Worm (Caenorhabditis elegans) whole organism, young adult: ENCODE measurements around the gene lips-5.

ENCODE experiments used
- B0019.2 ChIP-seq: fragments of 200-800 bp; sonication (Bioruptor generic); conservative IDR thresholded peaks from 2 replicates; pipeline ENCODE4 v1.3.6; 2022; ENCODE audit warnings: missing genetic modification reagents, missing genetic modification characterization, missing compliant biosample characterization
- F22D6.2 ChIP-seq: sonication (generic microtip); optimal IDR thresholded peaks from 2 replicates; lab custom pipeline; 2016; ENCODE audit warnings: mild to moderate bottlenecking, missing genetic modification characterization, missing compliant biosample characterization
- K11D2.4 ChIP-seq: fragments of 200-800 bp; sonication (Bioruptor generic); IDR thresholded peaks from 2 replicates; pipeline ENCODE4 v1.3.6; 2022; ENCODE audit warnings: missing genetic modification reagents, missing genetic modification characterization, missing compliant biosample characterization
- K12H6.12 ChIP-seq: fragments of 200-800 bp; sonication (Bioruptor generic); optimal IDR thresholded peaks from 2 replicates; lab custom pipeline; 2018; ENCODE audit warnings: mild to moderate bottlenecking, missing genetic modification characterization, missing compliant biosample characterization
- Y56A3A.18 ChIP-seq: fragments of 200-800 bp; sonication (Bioruptor generic); IDR thresholded peaks from 2 replicates; pipeline ENCODE4 v1.3.6; 2022; ENCODE audit warnings: missing genetic modification reagents, missing genetic modification characterization, missing compliant biosample characterization
- let-526 ChIP-seq: fragments of 200-800 bp; sonication (Bioruptor generic); IDR thresholded peaks from 2 replicates; pipeline ENCODE4 v1.3.6; 2022; ENCODE audit warnings: missing genetic modification reagents, missing genetic modification characterization, missing compliant biosample characterization
- madf-3 ChIP-seq: fragments of 200-800 bp; sonication (Bioruptor generic); IDR thresholded peaks from 2 replicates; pipeline ENCODE4 v1.3.6; 2022; ENCODE audit warnings: missing genetic modification reagents, missing genetic modification characterization, missing compliant biosample characterization
- nhr-90 ChIP-seq: sonication (generic microtip); optimal IDR thresholded peaks from 2 replicates; lab custom pipeline; 2016; ENCODE audit warnings: missing genotype, mild to moderate bottlenecking, missing genetic modification characterization, missing compliant biosample characterization
- pha-4 ChIP-seq: fragments of 150-350 bp; sonication (generic microtip); optimal IDR thresholded peaks from 2 replicates; lab custom pipeline; 2014; ENCODE audit warnings: missing biosample characterization, missing genetic modification reagents, missing genetic modification characterization
- snpc-4 ChIP-seq, 5 experiments: fragments of 150-350 bp in 1 of 5; sonication (generic microtip) in 4 of 5; optimal IDR thresholded peaks; 2 replicates each; lab custom pipeline; 2014 to 2018; ENCODE audit warnings: missing genetic modification characterization in 5 of 5, missing biosample characterization in 3 of 5, antibody characterized with exemption in 2 of 5, mild to moderate bottlenecking in 2 of 5, missing compliant biosample characterization in 2 of 5, missing genotype in 2 of 5, moderate library complexity in 2 of 5, missing genetic modification reagents in 1 of 5
- tlf-1 ChIP-seq: fragments of 200-800 bp; sonication (Bioruptor generic); optimal IDR thresholded peaks from 2 replicates; lab custom pipeline; 2018; ENCODE audit warnings: mild to moderate bottlenecking, missing genetic modification characterization, missing compliant biosample characterization
- zfh-2 ChIP-seq: fragments of 200-800 bp; sonication (Bioruptor generic); conservative IDR thresholded peaks from 2 replicates; pipeline ENCODE4 v1.3.6; 2022; ENCODE audit warnings: missing genetic modification reagents, missing genetic modification characterization, missing compliant biosample characterization
- ztf-26 ChIP-seq: sonication (generic microtip); optimal IDR thresholded peaks from 2 replicates; lab custom pipeline; 2017; ENCODE audit warnings: missing genetic modification characterization, missing compliant biosample characterization

ce11 chrIV:11799240-11799639, 25.7 kb upstream of the lips-5 start:
- no peak for TF ChIP-seq zfh-2 (GFP tag; lab: Robert Waterston, UW)
- no peak for TF ChIP-seq let-526 (GFP tag; lab: Robert Waterston, UW)
- TF ChIP-seq K11D2.4, result no peak
- TF ChIP-seq nhr-90 (tag; lab: Kevin White, UChicago), result no peak
- TF ChIP-seq ztf-26, result no peak
- TF ChIP-seq B0019.2 (GFP tag; lab: Robert Waterston, UW), result no peak
- TF ChIP-seq pha-4 (tag; lab: Kevin White, UChicago), result no peak
- TF ChIP-seq Y56A3A.18 (GFP tag; lab: Robert Waterston, UW), result no peak
- TF ChIP-seq madf-3 (GFP tag; lab: Robert Waterston, UW), result no peak
- TF ChIP-seq K12H6.12 (tag; lab: Kevin White, UChicago), result no peak
- TF ChIP-seq F22D6.2 (tag; lab: Kevin White, UChicago), result no peak
- no peak for TF ChIP-seq tlf-1 (GFP tag; lab: Kevin White, UChicago)
- TF ChIP-seq snpc-4 (GFP tag; optimal IDR thresholded peaks at IDR 0.05; lab: Kevin White, UChicago), result no peak
- TF ChIP-seq snpc-4 (tag; optimal IDR thresholded peaks at IDR 0.05; lab: Kevin White, UChicago), result no peak
